Worm (Caenorhabditis elegans) whole organism, young adult: Measurements from ENCODE around the gene cpb-2.

Experiments used
- B0019.2 ChIP-seq: fragments of 200-800 bp; sonication (Bioruptor generic); conservative IDR thresholded peaks from 2 replicates; pipeline ENCODE4 v1.3.6; 2022; ENCODE audit warnings: missing genetic modification reagents, missing genetic modification characterization, missing compliant biosample characterization
- B0035.1 ChIP-seq: sonication (generic microtip); optimal IDR thresholded peaks from 2 replicates; lab custom pipeline; 2016; ENCODE audit warnings: missing genetic modification characterization, mild to moderate bottlenecking, missing compliant biosample characterization, missing genotype, missing genetic modification reagents
- D2030.7 ChIP-seq: fragments of 200-800 bp; sonication (Bioruptor generic); IDR thresholded peaks from 2 replicates; pipeline ENCODE4 v1.3.6; 2022; ENCODE audit warnings: missing genetic modification reagents, missing genetic modification characterization, missing compliant biosample characterization
- F10E7.11 ChIP-seq: sonication (generic microtip); optimal IDR thresholded peaks from 2 replicates; lab custom pipeline; 2017; ENCODE audit warnings: mild to moderate bottlenecking, missing genetic modification characterization, moderate library complexity, missing compliant biosample characterization
- F37B4.10 ChIP-seq: fragments of 200-800 bp; sonication (Bioruptor generic); IDR thresholded peaks from 2 replicates; pipeline ENCODE4 v1.3.6; 2022; ENCODE audit warnings: missing genetic modification characterization, missing compliant biosample characterization
- F57A8.1 ChIP-seq: fragments of 200-800 bp; sonication (Bioruptor generic); optimal IDR thresholded peaks from 2 replicates; lab custom pipeline; 2018; ENCODE audit warnings: mild to moderate bottlenecking, missing genetic modification characterization, moderate library complexity, missing compliant biosample characterization
- K12H6.12 ChIP-seq: fragments of 200-800 bp; sonication (Bioruptor generic); optimal IDR thresholded peaks from 2 replicates; lab custom pipeline; 2018; ENCODE audit warnings: mild to moderate bottlenecking, missing genetic modification characterization, missing compliant biosample characterization
- T07F8.4 ChIP-seq: sonication (generic microtip); optimal IDR thresholded peaks from 2 replicates; lab custom pipeline; 2016; ENCODE audit warnings: mild to moderate bottlenecking, missing genetic modification characterization, moderate library complexity, missing compliant biosample characterization
- Y53F4B.3 ChIP-seq: fragments of 200-800 bp; sonication (Bioruptor generic); IDR thresholded peaks from 2 replicates; pipeline ENCODE4 v1.3.6; 2022; ENCODE audit warnings: missing genetic modification reagents, missing genetic modification characterization, missing compliant biosample characterization
- Y67H2A.10 ChIP-seq: fragments of 200-800 bp; sonication (Bioruptor generic); conservative IDR thresholded peaks from 2 replicates; pipeline ENCODE4 v1.3.6; 2022; ENCODE audit warnings: missing genetic modification reagents, missing genetic modification characterization, missing compliant biosample characterization
- Y79H2A.3 ChIP-seq: fragments of 200-800 bp; sonication (Bioruptor generic); conservative IDR thresholded peaks from 2 replicates; pipeline ENCODE4 v1.3.6; 2022; ENCODE audit warnings: missing genetic modification reagents, missing genetic modification characterization, missing compliant biosample characterization
- Y95B8A.8 ChIP-seq: fragments of 200-800 bp; sonication (Bioruptor generic); IDR thresholded peaks from 2 replicates; pipeline ENCODE4 v1.3.6; 2022; ENCODE audit warnings: missing genetic modification reagents, missing genetic modification characterization, missing compliant biosample characterization
- aptf-3 ChIP-seq: fragments of 200-800 bp; sonication (Bioruptor generic); IDR thresholded peaks from 2 replicates; pipeline ENCODE4 v1.3.6; 2022; ENCODE audit warnings: missing genetic modification characterization, missing compliant biosample characterization
- atf-7 ChIP-seq: sonication (generic microtip); optimal IDR thresholded peaks from 2 replicates; lab custom pipeline; 2017; ENCODE audit warnings: mild to moderate bottlenecking, missing genetic modification characterization, missing compliant biosample characterization
- attf-3 ChIP-seq: fragments of 200-800 bp; sonication (Bioruptor generic); conservative IDR thresholded peaks from 2 replicates; pipeline ENCODE4 v1.3.6; 2022; ENCODE audit warnings: missing genetic modification reagents, missing genetic modification characterization, missing compliant biosample characterization
- bed-1 ChIP-seq: fragments of 200-800 bp; sonication (Bioruptor generic); IDR thresholded peaks from 2 replicates; pipeline ENCODE4 v1.3.6; 2022; ENCODE audit warnings: missing genetic modification reagents, missing genetic modification characterization, missing compliant biosample characterization
- cebp-1 ChIP-seq, 2 experiments: fragments of 200-800 bp in 1 of 2; sonication (Bioruptor generic) in 1 of 2; sonication (generic microtip) in 1 of 2; IDR thresholded peaks in 1 of 2; optimal IDR thresholded peaks in 1 of 2; 2 replicates each; pipeline versions ENCODE4 v1.3.6 to Lab custom; 2017 to 2022; ENCODE audit warnings: missing compliant biosample characterization in 2 of 2, missing genetic modification characterization in 2 of 2, mild to moderate bottlenecking in 1 of 2, missing genetic modification reagents in 1 of 2, moderate library complexity in 1 of 2
- ceh-91 ChIP-seq: fragments of 200-800 bp; sonication (Bioruptor generic); IDR thresholded peaks from 2 replicates; pipeline ENCODE4 v1.3.6; 2022; ENCODE audit warnings: missing genetic modification reagents, missing genetic modification characterization, missing compliant biosample characterization
- die-1 ChIP-seq: sonication (generic microtip); optimal IDR thresholded peaks from 2 replicates; lab custom pipeline; 2016; ENCODE audit warnings: missing genotype, mild to moderate bottlenecking, missing genetic modification characterization, missing compliant biosample characterization
- efl-1 ChIP-seq: fragments of 150-350 bp; optimal IDR thresholded peaks from 2 replicates; lab custom pipeline; 2014; ENCODE audit warnings: missing biosample characterization, missing genetic modification reagents, missing genetic modification characterization
- him-1 ChIP-seq: sonication (generic microtip); optimal IDR thresholded peaks from 2 replicates; lab custom pipeline; 2016; ENCODE audit warnings: missing genotype, missing genetic modification reagents, missing genetic modification characterization, missing compliant biosample characterization
- hsf-1 ChIP-seq: fragments of 200-800 bp; sonication (Bioruptor generic); IDR thresholded peaks from 2 replicates; pipeline ENCODE4 v1.3.6; 2022; ENCODE audit warnings: missing genetic modification reagents, missing genetic modification characterization, missing compliant biosample characterization
- let-526 ChIP-seq: fragments of 200-800 bp; sonication (Bioruptor generic); IDR thresholded peaks from 2 replicates; pipeline ENCODE4 v1.3.6; 2022; ENCODE audit warnings: missing genetic modification reagents, missing genetic modification characterization, missing compliant biosample characterization
- lin-35 ChIP-seq, 3 experiments: fragments of 150-350 bp in 2 of 3; sonication (generic microtip) in 1 of 3; optimal IDR thresholded peaks; 2 replicates each; lab custom pipeline; 2014 to 2018; ENCODE audit warnings: missing biosample characterization in 3 of 3, missing genetic modification characterization in 3 of 3, missing genetic modification reagents in 3 of 3
- lin-40 ChIP-seq: sonication (generic microtip); optimal IDR thresholded peaks from 2 replicates; lab custom pipeline; 2016; ENCODE audit warnings: missing genetic modification characterization, mild to moderate bottlenecking, missing compliant biosample characterization, missing genotype, missing genetic modification reagents
- lir-1 ChIP-seq: fragments of 200-800 bp; sonication (Bioruptor generic); conservative IDR thresholded peaks from 2 replicates; pipeline ENCODE4 v1.3.6; 2022; ENCODE audit warnings: missing genetic modification reagents, missing genetic modification characterization, missing compliant biosample characterization
- lsl-1 ChIP-seq: fragments of 200-800 bp; sonication (Bioruptor generic); optimal IDR thresholded peaks from 2 replicates; lab custom pipeline; 2018; ENCODE audit warnings: mild to moderate bottlenecking, missing genetic modification characterization, moderate library complexity, missing compliant biosample characterization
- lsy-27 ChIP-seq: sonication (generic microtip); optimal IDR thresholded peaks from 2 replicates; lab custom pipeline; 2017; ENCODE audit warnings: missing genetic modification characterization, mild to moderate bottlenecking, missing compliant biosample characterization, antibody characterized with exemption, missing genotype, borderline replicate concordance; ENCODE audit not compliant: insufficient read depth
- madf-10 ChIP-seq: sonication (generic microtip); optimal IDR thresholded peaks from 2 replicates; lab custom pipeline; 2016; ENCODE audit warnings: mild to moderate bottlenecking, missing genetic modification characterization, missing compliant biosample characterization
- madf-6 ChIP-seq: fragments of 200-800 bp; sonication (Bioruptor generic); IDR thresholded peaks from 2 replicates; pipeline ENCODE4 v1.3.6; 2022; ENCODE audit warnings: missing genetic modification reagents, missing genetic modification characterization, missing compliant biosample characterization
- pbrm-1 ChIP-seq: fragments of 200-800 bp; sonication (Bioruptor generic); IDR thresholded peaks from 2 replicates; pipeline ENCODE4 v1.3.6; 2022; ENCODE audit warnings: missing genetic modification reagents, missing genetic modification characterization, missing compliant biosample characterization
- repo-1 ChIP-seq: sonication (generic microtip); optimal IDR thresholded peaks from 2 replicates; lab custom pipeline; 2017; ENCODE audit warnings: mild to moderate bottlenecking, missing genetic modification characterization, missing compliant biosample characterization
- sptf-2 ChIP-seq: fragments of 200-800 bp; sonication (Bioruptor generic); optimal IDR thresholded peaks from 2 replicates; lab custom pipeline; 2018; ENCODE audit warnings: mild to moderate bottlenecking, missing genetic modification characterization, missing compliant biosample characterization
- xnd-1 ChIP-seq: sonication (generic microtip); optimal IDR thresholded peaks from 2 replicates; lab custom pipeline; 2016; ENCODE audit warnings: missing genotype, missing genetic modification reagents, missing genetic modification characterization, missing compliant biosample characterization
- zim-3 ChIP-seq: sonication (generic microtip); optimal IDR thresholded peaks from 2 replicates; lab custom pipeline; 2017; ENCODE audit warnings: mild to moderate bottlenecking, missing genetic modification characterization, moderate library complexity, missing compliant biosample characterization
- ztf-18 ChIP-seq: sonication (generic microtip); optimal IDR thresholded peaks from 2 replicates; lab custom pipeline; 2016; ENCODE audit warnings: missing genotype, mild to moderate bottlenecking, missing genetic modification characterization, missing compliant biosample characterization
- ztf-22 ChIP-seq: fragments of 200-800 bp; sonication (Bioruptor generic); optimal IDR thresholded peaks from 2 replicates; lab custom pipeline; 2018; ENCODE audit warnings: mild to moderate bottlenecking, missing genetic modification characterization, moderate library complexity, missing compliant biosample characterization
- ztf-25 ChIP-seq: fragments of 200-800 bp; sonication (Bioruptor generic); IDR thresholded peaks from 2 replicates; pipeline ENCODE4 v1.3.6; 2022; ENCODE audit warnings: missing genetic modification reagents, missing genetic modification characterization, missing compliant biosample characterization
- ztf-26 ChIP-seq: sonication (generic microtip); optimal IDR thresholded peaks from 2 replicates; lab custom pipeline; 2017; ENCODE audit warnings: missing genetic modification characterization, missing compliant biosample characterization

The cpb-2 gene

DNA sequence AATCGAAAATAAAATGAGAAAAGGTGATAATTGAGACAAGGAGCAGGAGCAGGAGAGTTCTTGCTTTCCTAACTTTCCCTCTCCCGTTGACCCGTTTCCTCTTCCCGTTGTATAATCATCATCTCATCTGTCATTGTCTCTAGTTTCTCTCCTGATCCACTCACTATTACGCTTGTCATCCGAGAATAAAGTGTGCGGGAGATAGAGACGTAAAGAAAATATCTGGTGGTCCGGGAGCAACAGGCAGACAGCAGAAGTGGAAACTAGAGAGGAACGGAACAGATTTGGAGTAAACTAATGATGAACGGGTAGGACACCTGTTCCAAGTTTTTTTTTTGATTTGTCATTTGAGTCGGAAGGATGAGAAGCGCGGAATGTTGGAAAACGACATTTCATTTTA, 22.3 kb upstream of the cpb-2 start:
- TF ChIP-seq ztf-25 (GFP tag; lab: Robert Waterston, UW): no peak
- TF ChIP-seq repo-1 (tag; lab: Kevin White, UChicago): no peak
- TF ChIP-seq madf-10 (tag; lab: Kevin White, UChicago): no peak
- no peak for TF ChIP-seq bed-1 (GFP tag; lab: Robert Waterston, UW)
- no peak for TF ChIP-seq lsl-1 (GFP tag; lab: Kevin White, UChicago)
- TF ChIP-seq B0035.1 (tag; lab: Kevin White, UChicago): no peak
- no peak for TF ChIP-seq ceh-91 (GFP tag; lab: Robert Waterston, UW)
- no peak for TF ChIP-seq B0019.2
- TF ChIP-seq him-1: no peak
- no peak for TF ChIP-seq lir-1 (GFP tag; lab: Robert Waterston, UW)
- no peak for TF ChIP-seq pbrm-1 (GFP tag; lab: Robert Waterston, UW)
- TF ChIP-seq Y53F4B.3 (GFP tag; lab: Robert Waterston, UW): no peak
- TF ChIP-seq ztf-18 (tag; lab: Kevin White, UChicago): no peak
- TF ChIP-seq, all 124 proteins: peak for 0

DNA sequence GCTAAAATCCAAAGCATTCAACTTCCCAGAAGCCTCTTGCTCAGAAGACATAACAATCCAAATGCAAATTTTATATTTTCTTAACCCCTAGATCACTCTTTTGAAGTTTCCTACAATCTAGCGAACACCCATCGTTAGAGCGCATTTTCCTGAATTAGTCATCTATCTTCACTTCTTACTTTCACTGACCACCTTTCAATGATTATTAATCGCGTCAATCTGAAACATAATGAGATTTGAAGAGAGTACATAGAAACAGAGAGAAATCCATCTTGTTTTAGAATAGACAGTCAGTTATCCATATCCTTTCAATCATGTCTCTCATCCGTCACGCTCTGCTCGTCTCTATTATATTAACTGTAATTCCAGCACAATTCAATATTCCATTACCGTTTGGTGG, 21.4 kb upstream of the cpb-2 start, which contains the start of gene F40H3.3:
F40H3.3 (plus strand) TSS at position 280 of the 400 bp plus-strand sequence.
- TF ChIP-seq atf-7 (tag; lab: Kevin White, UChicago): no peak

DNA sequence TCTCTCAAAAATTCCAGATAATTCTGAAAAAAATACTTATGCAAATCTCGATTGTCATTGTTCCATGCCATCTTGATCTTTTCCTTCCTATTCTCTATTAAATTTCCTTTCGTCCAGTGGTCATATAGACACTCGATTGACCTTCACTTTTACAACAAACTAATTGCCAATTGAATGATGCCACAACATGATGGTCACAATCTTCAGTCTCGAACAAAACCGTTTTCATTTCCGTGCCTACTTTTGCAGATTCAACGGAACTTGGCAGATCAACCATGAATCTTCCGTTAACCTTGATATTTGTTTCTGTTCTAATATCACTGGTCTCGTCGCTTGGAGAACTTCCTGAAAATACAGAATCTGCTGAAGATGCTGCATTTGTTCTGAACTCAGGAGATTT, 19.2 kb upstream of the cpb-2 start, which contains the start of gene F40H3.2:
F40H3.2 (plus strand) TSS at position 250 of the 400 bp plus-strand sequence.
- TF ChIP-seq D2030.7 (GFP tag; lab: Robert Waterston, UW) (no peak), xnd-1 (tag; lab: Kevin White, UChicago) (no peak), ztf-22 (no peak), madf-6 (no peak), zim-3 (no peak), efl-1 (GFP tag; lab: Kevin White, UChicago) (no peak), Y79H2A.3 (GFP tag; lab: Robert Waterston, UW) (no peak), let-526 (GFP tag; lab: Robert Waterston, UW) (no peak), F37B4.10 (GFP tag; lab: Robert Waterston, UW) (no peak), K12H6.12 (tag; lab: Kevin White, UChicago) (no peak), lsy-27 (tag; lab: Kevin White, UChicago) (no peak), cebp-1 (GFP tag; IDR thresholded peaks at IDR 0.05; lab: Robert Waterston, UW) (no peak), cebp-1 (tag; optimal IDR thresholded peaks at IDR 0.05; lab: Kevin White, UChicago) (no peak), T07F8.4 (tag; lab: Kevin White, UChicago) (no peak), Y95B8A.8 (no peak), lin-40 (tag; lab: Kevin White, UChicago) (no peak), F57A8.1 (GFP tag; lab: Kevin White, UChicago) (no peak), die-1 (tag; lab: Kevin White, UChicago) (no peak), aptf-3 (GFP tag; lab: Robert Waterston, UW) (no peak)

DNA sequence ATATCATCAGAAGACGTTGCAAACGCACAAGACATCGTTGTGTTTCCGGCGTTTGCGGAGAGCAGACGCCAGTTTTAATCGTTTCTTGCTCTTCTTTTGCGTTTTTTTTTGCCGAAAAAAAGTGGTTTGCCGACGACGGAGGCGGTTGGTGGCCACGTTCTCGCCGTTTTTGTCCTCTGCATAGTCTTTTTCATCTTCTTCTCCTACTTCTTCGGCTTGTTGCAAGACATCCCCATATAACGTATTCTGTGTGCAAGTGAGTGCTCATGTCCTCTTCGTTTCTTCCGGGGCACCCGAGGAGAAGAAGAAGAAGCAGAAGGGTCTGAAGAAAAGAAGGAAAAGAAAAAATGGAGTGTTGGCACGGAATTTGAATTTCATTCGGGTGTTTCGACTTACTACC, 17.6 kb upstream of the cpb-2 start:
- TF ChIP-seq attf-3 (GFP tag; lab: Robert Waterston, UW) (no peak), ceh-91 (GFP tag; lab: Robert Waterston, UW) (no peak), hsf-1 (GFP tag; lab: Robert Waterston, UW) (no peak), ztf-26 (no peak), Y67H2A.10 (GFP tag; lab: Robert Waterston, UW) (no peak), lin-35 (GFP tag; optimal IDR thresholded peaks at IDR 0.05; lab: Kevin White, UChicago) (peak in 1 of 3 experiments; percentile 0), F10E7.11 (tag; lab: Kevin White, UChicago) (no peak), sptf-2 (GFP tag; lab: Kevin White, UChicago) (no peak), ztf-25 (GFP tag; lab: Robert Waterston, UW) (no peak)
